Worm (Caenorhabditis elegans) whole organism, young adult: ENCODE results near the gene col-107.

ENCODE experiments used
- B0261.1 ChIP-seq: sonication (generic microtip); optimal IDR thresholded peaks from 2 replicates; lab custom pipeline; 2016; ENCODE audit warnings: mild to moderate bottlenecking, missing genetic modification characterization, moderate library complexity, missing compliant biosample characterization
- F57C9.4 ChIP-seq: sonication (generic microtip); optimal IDR thresholded peaks from 2 replicates; lab custom pipeline; 2017; ENCODE audit warnings: mild to moderate bottlenecking, missing genetic modification characterization, missing compliant biosample characterization
- K11D2.4 ChIP-seq: fragments of 200-800 bp; sonication (Bioruptor generic); IDR thresholded peaks from 2 replicates; pipeline ENCODE4 v1.3.6; 2022; ENCODE audit warnings: missing genetic modification reagents, missing genetic modification characterization, missing compliant biosample characterization
- Y79H2A.3 ChIP-seq: fragments of 200-800 bp; sonication (Bioruptor generic); conservative IDR thresholded peaks from 2 replicates; pipeline ENCODE4 v1.3.6; 2022; ENCODE audit warnings: missing genetic modification reagents, missing genetic modification characterization, missing compliant biosample characterization
- akir-1 ChIP-seq: fragments of 200-800 bp; sonication (Bioruptor generic); optimal IDR thresholded peaks from 2 replicates; lab custom pipeline; 2018; ENCODE audit warnings: mild to moderate bottlenecking, missing genetic modification characterization, moderate library complexity, missing compliant biosample characterization
- ceh-27 ChIP-seq: fragments of 200-800 bp; sonication (Bioruptor generic); optimal IDR thresholded peaks from 2 replicates; lab custom pipeline; 2018; ENCODE audit warnings: mild to moderate bottlenecking, missing genetic modification characterization, moderate library complexity, missing compliant biosample characterization
- madf-10 ChIP-seq: sonication (generic microtip); optimal IDR thresholded peaks from 2 replicates; lab custom pipeline; 2016; ENCODE audit warnings: mild to moderate bottlenecking, missing genetic modification characterization, missing compliant biosample characterization

- TF ChIP-seq F57C9.4 (tag; lab: Kevin White, UChicago): no peak
- no peak for TF ChIP-seq B0261.1 (tag; lab: Kevin White, UChicago)
- no peak for TF ChIP-seq K11D2.4 (GFP tag; lab: Robert Waterston, UW)
- TF ChIP-seq akir-1 (GFP tag; lab: Kevin White, UChicago): no peak
- no peak for TF ChIP-seq madf-10 (tag; lab: Kevin White, UChicago)
- no peak for TF ChIP-seq ceh-27 (GFP tag; lab: Kevin White, UChicago)
- TF ChIP-seq Y79H2A.3 (GFP tag; lab: Robert Waterston, UW): no peak
These were observed 4.8 kb downstream of the col-107 start, which contains the start of gene C34H4.2 for ce11 chrIV:1553195-1553918.
